Worm (Caenorhabditis elegans): ENCODE measurements around the gene pfd-1.

The pfd-1 gene

ce11 chrIV:11130774-11131173 is 19.1 kb upstream of the pfd-1 start (continued):
- TF ChIP-seq Y116A8C.19 (tag; optimal IDR thresholded peaks at IDR 0.05; ENCODE audit: borderline replicate concordance) (no peak), nhr-84 (tag; optimal IDR thresholded peaks at IDR 0.05) (no peak), nhr-77 (tag; optimal IDR thresholded peaks at IDR 0.05) (no peak), aha-1 (tag; optimal IDR thresholded peaks at IDR 0.05) (no peak), lsy-2 (tag; optimal IDR thresholded peaks at IDR 0.05) (peak in 1 of 2 experiments; percentile 28), mab-9 (GFP tag; IDR thresholded peaks at IDR 0.05) (no peak), lin-35 (GFP tag; optimal IDR thresholded peaks at IDR 0.05) (no peak), lin-15B (tag; optimal IDR thresholded peaks at IDR 0.05) (no peak), C34B4.2 (tag; optimal IDR thresholded peaks at IDR 0.05) (no peak), rnt-1 (tag; optimal IDR thresholded peaks at IDR 0.05) (peak; percentile 31), dsc-1 (tag; optimal IDR thresholded peaks at IDR 0.05) (no peak), sup-37 (GFP tag; optimal IDR thresholded peaks at IDR 0.05) (no peak), grh-1 (GFP tag; IDR thresholded peaks at IDR 0.05) (no peak), hlh-4 (tag; optimal IDR thresholded peaks at IDR 0.05) (no peak), tbx-2 (tag; optimal IDR thresholded peaks at IDR 0.05) (no peak), efl-1 (optimal IDR thresholded peaks at IDR 0.05) (no peak), efl-1 (GFP tag; optimal IDR thresholded peaks at IDR 0.05 in 1 of 2) (peak in 1 of 2 experiments; percentile 66), hlh-17 (GFP tag; optimal IDR thresholded peaks at IDR 0.05; ENCODE audit: borderline replicate concordance) (no peak), dpl-1 (GFP tag; optimal IDR thresholded peaks at IDR 0.05) (no peak), sox-4 (tag; optimal IDR thresholded peaks at IDR 0.05) (no peak), isw-1 (GFP tag; IDR thresholded peaks at IDR 0.05) (no peak), swsn-7 (tag; optimal IDR thresholded peaks at IDR 0.05) (no peak), nhr-85 (tag) (no peak), ztf-11 (tag; optimal IDR thresholded peaks at IDR 0.05) (no peak), nhr-47 (tag; optimal IDR thresholded peaks at IDR 0.05) (no peak)

ce11 chrIV:11131268-11131667 is 18.6 kb upstream of the pfd-1 start, which contains the start of gene ard-1:
ard-1 (plus strand) TSS chrIV:11131279.
- no peak for TF ChIP-seq ceh-8 (GFP tag; optimal IDR thresholded peaks at IDR 0.05)

ce11 chrIV:11142314-11143227 is 7.3 kb upstream of the pfd-1 start, which contains the start of gene skih-2:
skih-2 (minus strand) TSS chrIV:11142364.
- TF ChIP-seq dpl-1 (GFP tag; optimal IDR thresholded peaks at IDR 0.05) (peak; percentile 92 to 95 (median 93)), nhr-76 (tag; optimal IDR thresholded peaks at IDR 0.05) (no peak), ceh-90 (tag; optimal IDR thresholded peaks at IDR 0.05) (no peak), lin-15B (tag; optimal IDR thresholded peaks at IDR 0.05) (peak; percentile 32), ceh-8 (GFP tag; optimal IDR thresholded peaks at IDR 0.05) (no peak), mab-9 (GFP tag; IDR thresholded peaks at IDR 0.05) (no peak), isw-1 (GFP tag; IDR thresholded peaks at IDR 0.05) (peak; percentile 26), nhr-77 (tag; optimal IDR thresholded peaks at IDR 0.05) (no peak), zip-4 (GFP tag; optimal IDR thresholded peaks at IDR 0.05) (no peak), ceh-63 (GFP tag; optimal IDR thresholded peaks at IDR 0.05) (no peak), pax-3 (tag; optimal IDR thresholded peaks at IDR 0.05) (no peak), ama-1 (optimal IDR thresholded peaks at IDR 0.05) (no peak), nhr-20 (tag; optimal IDR thresholded peaks at IDR 0.05) (peak; percentile 36), lin-39 (tag; optimal IDR thresholded peaks at IDR 0.05) (peak; percentile 18), xbp-1 (tag; optimal IDR thresholded peaks at IDR 0.05) (peak; percentile 78), nhr-237 (tag; optimal IDR thresholded peaks at IDR 0.05) (no peak), hlh-4 (tag; optimal IDR thresholded peaks at IDR 0.05) (no peak), nhr-11 (tag; optimal IDR thresholded peaks at IDR 0.05) (no peak), nhr-90 (tag; optimal IDR thresholded peaks at IDR 0.05; ENCODE audit: poor library complexity) (peak; percentile 32), sup-37 (GFP tag; optimal IDR thresholded peaks at IDR 0.05) (no peak), ztf-11 (tag; optimal IDR thresholded peaks at IDR 0.05) (no peak), nhr-71 (tag; optimal IDR thresholded peaks at IDR 0.05) (peak; percentile 64), tlp-1 (tag; optimal IDR thresholded peaks at IDR 0.05) (no peak), zag-1 (tag; optimal IDR thresholded peaks at IDR 0.05) (peak; percentile 58), efl-3 (GFP tag; optimal IDR thresholded peaks at IDR 0.05) (no peak), skn-1 (tag; optimal IDR thresholded peaks at IDR 0.05) (peak; percentile 56), elt-3 (tag; optimal IDR thresholded peaks at IDR 0.05) (no peak), nhr-85 (tag) (peak; percentile 68), swsn-7 (tag; optimal IDR thresholded peaks at IDR 0.05) (peak; percentile 52), pag-3 (tag; optimal IDR thresholded peaks at IDR 0.05; ENCODE audit: borderline replicate concordance, insufficient read depth) (no peak), egl-13 (tag; optimal IDR thresholded peaks at IDR 0.05) (no peak), mef-2 (tag; optimal IDR thresholded peaks at IDR 0.05) (no peak)

All from whole organism, L1 larva.